Worm (Caenorhabditis elegans) whole organism, L3 larva: ENCODE data around the gene F54E7.9.

ENCODE experiments used
- R02D3.7 ChIP-seq: fragments of 150-350 bp; optimal IDR thresholded peaks from 2 replicates; lab custom pipeline; 2014; ENCODE audit warnings: missing biosample characterization, missing genetic modification characterization
- egl-27 ChIP-seq: sonication (generic microtip); optimal IDR thresholded peaks from 4 replicates; lab custom pipeline; 2017; ENCODE audit warnings: missing biosample characterization, missing genetic modification reagents, missing genetic modification characterization
- fkh-10 ChIP-seq: sonication (generic microtip); optimal IDR thresholded peaks from 2 replicates; lab custom pipeline; 2017; ENCODE audit warnings: missing biosample characterization, missing genetic modification reagents, missing genetic modification characterization
- mdl-1 ChIP-seq: fragments of 150-350 bp; optimal IDR thresholded peaks from 2 replicates; lab custom pipeline; 2014; ENCODE audit warnings: missing biosample characterization, missing genetic modification characterization
- tbx-2 ChIP-seq: sonication (generic microtip); optimal IDR thresholded peaks from 2 replicates; lab custom pipeline; 2016; ENCODE audit warnings: mild to moderate bottlenecking, missing genetic modification characterization, missing compliant biosample characterization

ce11 chrIII:5714230-5714983, 36.7 kb upstream of the F54E7.9 start, which contains the start of gene arf-1:
- no peak for TF ChIP-seq tbx-2 (tag; lab: Kevin White, UChicago)
- no peak for TF ChIP-seq egl-27 (tag; lab: Kevin White, UChicago)
- no peak for TF ChIP-seq R02D3.7
- no peak for TF ChIP-seq mdl-1 (tag; lab: Kevin White, UChicago)
- TF ChIP-seq fkh-10 (GFP tag; lab: Kevin White, UChicago): no peak
